Worm (Caenorhabditis elegans): ENCODE results near the gene C55C3.3.

Gene C55C3.3

ce11 chrIV:5657126-5657666 is 27.9 kb upstream of the C55C3.3 start (continued):
- TF ChIP-seq ceh-20 (GFP tag; IDR thresholded peaks at IDR 0.05) (0 out of 2 replicates have a peak, but pooled peaks have one; percentile 23), D1046.2 (GFP tag; IDR thresholded peaks at IDR 0.05) (no peak), daf-16 (GFP tag; optimal IDR thresholded peaks at IDR 0.05) (no peak), daf-16 (tag; optimal IDR thresholded peaks at IDR 0.05) (peak; percentile 5), ceh-44 (GFP tag; IDR thresholded peaks at IDR 0.05) (no peak), T20F7.1 (GFP tag; optimal IDR thresholded peaks at IDR 0.05) (peak; percentile 49), tag-97 (GFP tag; IDR thresholded peaks at IDR 0.05) (no peak), lin-38 (GFP tag; IDR thresholded peaks at IDR 0.05) (peak; percentile 42; the same call in 1 of the 2 replicates), hmg-1.1 (GFP tag; IDR thresholded peaks at IDR 0.05) (peak; percentile 65), vab-7 (GFP tag; IDR thresholded peaks at IDR 0.05) (no peak), T26A8.4 (GFP tag; IDR thresholded peaks at IDR 0.05) (no peak), nhr-41 (GFP tag; IDR thresholded peaks at IDR 0.05) (no peak), daf-19 (GFP tag; conservative IDR thresholded peaks at IDR 0.05) (no peak), dmd-6 (GFP tag; IDR thresholded peaks at IDR 0.05) (peak; percentile 72), nhr-77 (tag; optimal IDR thresholded peaks at IDR 0.05) (peak; percentile 41), attf-4 (tag; optimal IDR thresholded peaks at IDR 0.05) (no peak), lin-15B (tag; optimal IDR thresholded peaks at IDR 0.05) (no peak), dve-1 (tag; optimal IDR thresholded peaks at IDR 0.05; ENCODE audit: insufficient read depth) (peak; percentile 82), lin-39 (tag; optimal IDR thresholded peaks at IDR 0.05) (no peak), nhr-237 (tag; optimal IDR thresholded peaks at IDR 0.05) (no peak), madf-5 (GFP tag; IDR thresholded peaks at IDR 0.05) (no peak), nhr-11 (tag; optimal IDR thresholded peaks at IDR 0.05) (peak; percentile 84), ceh-82 (tag; optimal IDR thresholded peaks at IDR 0.05) (no peak), mxl-2 (GFP tag; conservative IDR thresholded peaks at IDR 0.05) (no peak)

- TF ChIP-seq mdt-29 (GFP tag; IDR thresholded peaks at IDR 0.05) (no peak), nhr-76 (tag; optimal IDR thresholded peaks at IDR 0.05) (no peak), Y105C5A.15 (GFP tag; IDR thresholded peaks at IDR 0.05) (no peak), nhr-42 (GFP tag; IDR thresholded peaks at IDR 0.05) (no peak), spr-1 (tag; optimal IDR thresholded peaks at IDR 0.05) (no peak), pha-4 (GFP tag; IDR thresholded peaks at IDR 0.05) (no peak), pha-4 (tag; optimal IDR thresholded peaks at IDR 0.05) (no peak), daf-16 (GFP tag; optimal IDR thresholded peaks at IDR 0.05) (no peak), daf-16 (tag; optimal IDR thresholded peaks at IDR 0.05) (peak; percentile 31), unc-62 (GFP tag; optimal IDR thresholded peaks at IDR 0.05 in 1 of 2) (peak in 1 of 2 experiments; percentile 13), unc-62 (tag; optimal IDR thresholded peaks at IDR 0.05) (no peak), hlh-11 (tag; optimal IDR thresholded peaks at IDR 0.05) (peak; percentile 15), egl-27 (tag; optimal IDR thresholded peaks at IDR 0.05) (no peak), nhr-77 (tag; optimal IDR thresholded peaks at IDR 0.05) (no peak), spr-3 (GFP tag; optimal IDR thresholded peaks at IDR 0.05) (no peak), aha-1 (tag) (no peak), sdz-12 (GFP tag; optimal IDR thresholded peaks at IDR 0.05) (no peak), ama-1 (optimal IDR thresholded peaks at IDR 0.05) (no peak), F26F4.8 (GFP tag; conservative IDR thresholded peaks at IDR 0.05) (no peak), lim-7 (GFP tag; IDR thresholded peaks at IDR 0.05) (no peak), dmd-6 (GFP tag; IDR thresholded peaks at IDR 0.05) (peak; percentile 36; the same call in 1 of the 2 replicates), zfp-2 (tag; optimal IDR thresholded peaks at IDR 0.05) (no peak), ztf-7 (tag; optimal IDR thresholded peaks at IDR 0.05) (no peak), zfp-3 (GFP tag; conservative IDR thresholded peaks at IDR 0.05) (no peak), ZK337.2 (GFP tag; IDR thresholded peaks at IDR 0.05) (no peak), mxl-2 (GFP tag; conservative IDR thresholded peaks at IDR 0.05) (no peak), ceh-82 (tag; optimal IDR thresholded peaks at IDR 0.05) (no peak), set-16 (GFP tag; IDR thresholded peaks at IDR 0.05) (no peak), nhr-28 (tag; optimal IDR thresholded peaks at IDR 0.05) (peak; percentile 41), php-3 (GFP tag; IDR thresholded peaks at IDR 0.05) (no peak), ctbp-1 (GFP tag; IDR thresholded peaks at IDR 0.05) (no peak), pqm-1 (tag; optimal IDR thresholded peaks at IDR 0.05) (no peak), unc-39 (tag; optimal IDR thresholded peaks at IDR 0.05) (no peak), attf-4 (tag; optimal IDR thresholded peaks at IDR 0.05) (no peak)
Observed at ce11 chrIV:5658225-5658624, 26.9 kb upstream of the C55C3.3 start.
